Fruit fly (Drosophila melanogaster): ENCODE measurements around the gene CG12991.

CG12991 gene

dm6 chrX:17582650-17583049 is 3.0 kb downstream of the CG12991 start (continued):
- peak; percentile 10 for TF ChIP-seq CG12219 (GFP tag; optimal IDR thresholded peaks at IDR 0.05)
- TF ChIP-seq gsb-n (tag; optimal IDR thresholded peaks at IDR 0.05): no peak
- TF ChIP-seq CG10147 (GFP tag; optimal IDR thresholded peaks at IDR 0.05): no peak
- TF ChIP-seq nom (GFP tag; optimal IDR thresholded peaks at IDR 0.05): no peak
- TF ChIP-seq CG3281 (GFP tag; optimal IDR thresholded peaks at IDR 0.05): peak; percentile 28
- TF ChIP-seq crol (GFP tag; IDR thresholded peaks at IDR 0.05): no peak
- TF ChIP-seq CG15479 (GFP tag; optimal IDR thresholded peaks at IDR 0.05): no peak
- no peak for TF ChIP-seq Nf-YB (GFP tag; optimal IDR thresholded peaks at IDR 0.05)
- no peak for TF ChIP-seq C15 (GFP tag; IDR thresholded peaks at IDR 0.05)
- peak; percentile 5 for TF ChIP-seq CG2120 (GFP tag; optimal IDR thresholded peaks at IDR 0.05)
- TF ChIP-seq dpn (GFP tag; optimal IDR thresholded peaks at IDR 0.05): peak; percentile 0 to 26
- peak; percentile 31 for TF ChIP-seq wek (GFP tag; optimal IDR thresholded peaks at IDR 0.05)
- TF ChIP-seq bab2 (GFP tag; optimal IDR thresholded peaks at IDR 0.05): peak; percentile 36
- TF ChIP-seq hkb (optimal IDR thresholded peaks at IDR 0.05): no peak
- TF ChIP-seq hkb (GFP tag; IDR thresholded peaks at IDR 0.05): peak; percentile 64; the same call in 1 of the 2 replicates
- TF ChIP-seq CG10959 (GFP tag; IDR thresholded peaks at IDR 0.05): no peak
- TF ChIP-seq kah (GFP tag; optimal IDR thresholded peaks at IDR 0.05): no peak
- TF ChIP-seq NfI (GFP tag; optimal IDR thresholded peaks at IDR 0.05): no peak
- TF ChIP-seq cwo (GFP tag; optimal IDR thresholded peaks at IDR 0.05): no peak
- TF ChIP-seq gt (GFP tag; IDR thresholded peaks at IDR 0.05): no peak
- TF ChIP-seq CG12391 (tag; optimal IDR thresholded peaks at IDR 0.05): no peak
- no peak for TF ChIP-seq Gug (GFP tag; IDR thresholded peaks at IDR 0.05)
- no peak for TF ChIP-seq Opbp (GFP tag; IDR thresholded peaks at IDR 0.05; ENCODE audit: partially characterized antibody)
- no peak for TF ChIP-seq CG16815 (GFP tag; optimal IDR thresholded peaks at IDR 0.05)
- no peak for TF ChIP-seq Mad (GFP tag; optimal IDR thresholded peaks at IDR 0.05)
- TF ChIP-seq MTF-1 (GFP tag; optimal IDR thresholded peaks at IDR 0.05; ENCODE audit: borderline replicate concordance): peak; percentile 12
- no peak for TF ChIP-seq ro (GFP tag; IDR thresholded peaks at IDR 0.05)
- TF ChIP-seq CG34376 (GFP tag; optimal IDR thresholded peaks at IDR 0.05): no peak
- TF ChIP-seq CG11398 (GFP tag; optimal IDR thresholded peaks at IDR 0.05): peak; percentile 57
- TF ChIP-seq CG10209 (GFP tag; optimal IDR thresholded peaks at IDR 0.05): peak; percentile 52
- peak; percentile 19 for TF ChIP-seq CG1792 (GFP tag; optimal IDR thresholded peaks at IDR 0.05)
- TF ChIP-seq chif (GFP tag; optimal IDR thresholded peaks at IDR 0.05): peak in 1 of 2 experiments; percentile 33
- TF ChIP-seq Nf-YC (tag; optimal IDR thresholded peaks at IDR 0.05): no peak
- no peak for TF ChIP-seq Ada2b (GFP tag; IDR thresholded peaks at IDR 0.05)
- TF ChIP-seq CG9727 (GFP tag; optimal IDR thresholded peaks at IDR 0.05): no peak
- no peak for TF ChIP-seq Spps (tag; optimal IDR thresholded peaks at IDR 0.05)
- no peak for TF ChIP-seq zf30C (GFP tag; optimal IDR thresholded peaks at IDR 0.05)
- peak; percentile 18 for TF ChIP-seq CG10654 (GFP tag; optimal IDR thresholded peaks at IDR 0.05)
- TF ChIP-seq dysf (GFP tag; IDR thresholded peaks at IDR 0.05): 0 out of 3 replicates have a peak, but pooled peaks have one; percentile 19
- no peak for TF ChIP-seq CG32772 (GFP tag; IDR thresholded peaks at IDR 0.05)
- TF ChIP-seq CTCF (GFP tag; optimal IDR thresholded peaks at IDR 0.05): no peak
- TF ChIP-seq ab (GFP tag; optimal IDR thresholded peaks at IDR 0.05): no peak
- no peak for TF ChIP-seq CG9609 (GFP tag; optimal IDR thresholded peaks at IDR 0.05)
- no peak for TF ChIP-seq ERR (GFP tag; optimal IDR thresholded peaks at IDR 0.05)
- TF ChIP-seq grau (tag; optimal IDR thresholded peaks at IDR 0.05): peak; percentile 12
- peak; percentile 50; the same call in 1 of the 2 replicates for TF ChIP-seq Awh (GFP tag; IDR thresholded peaks at IDR 0.05)
- TF ChIP-seq HmgD (GFP tag; optimal IDR thresholded peaks at IDR 0.05): no peak
- TF ChIP-seq Tbp (GFP tag; optimal IDR thresholded peaks at IDR 0.05): no peak
- no peak for TF ChIP-seq pros (GFP tag; optimal IDR thresholded peaks at IDR 0.05)
- no peak for TF ChIP-seq mam (GFP tag; optimal IDR thresholded peaks at IDR 0.05)
- TF ChIP-seq CG18619 (GFP tag; optimal IDR thresholded peaks at IDR 0.05): peak; percentile 26
- TF ChIP-seq CG4360 (GFP tag; IDR thresholded peaks at IDR 0.05): no peak
- TF ChIP-seq Poxn (GFP tag; IDR thresholded peaks at IDR 0.05): no peak

Data from whole organism, embryonic.